Worm (Caenorhabditis elegans) whole organism, young adult: Measurements from ENCODE around the gene T13C5.2.

Experiments
- B0019.2 ChIP-seq: fragments of 200-800 bp; sonication (Bioruptor generic); conservative IDR thresholded peaks from 2 replicates; pipeline ENCODE4 v1.3.6; 2022; ENCODE audit warnings: missing genetic modification reagents, missing genetic modification characterization, missing compliant biosample characterization
- F22D6.2 ChIP-seq: sonication (generic microtip); optimal IDR thresholded peaks from 2 replicates; lab custom pipeline; 2016; ENCODE audit warnings: mild to moderate bottlenecking, missing genetic modification characterization, missing compliant biosample characterization
- F23B12.7 ChIP-seq: sonication (generic microtip); optimal IDR thresholded peaks from 2 replicates; lab custom pipeline; 2017; ENCODE audit warnings: missing genetic modification characterization, mild to moderate bottlenecking, missing compliant biosample characterization, antibody characterized with exemption, moderate library complexity; ENCODE audit not compliant: insufficient read depth
- F33H1.4 ChIP-seq: fragments of 200-800 bp; sonication (Bioruptor generic); IDR thresholded peaks from 2 replicates; pipeline ENCODE4 v1.3.6; 2022; ENCODE audit warnings: missing genetic modification reagents, missing genetic modification characterization, missing compliant biosample characterization
- F39B2.1 ChIP-seq: fragments of 200-800 bp; sonication (Bioruptor generic); IDR thresholded peaks from 2 replicates; pipeline ENCODE4 v1.3.6; 2022; ENCODE audit warnings: missing genetic modification reagents, missing genetic modification characterization, missing compliant biosample characterization
- F49E8.2 ChIP-seq: sonication (generic microtip); optimal IDR thresholded peaks from 3 replicates; lab custom pipeline; 2017; ENCODE audit warnings: missing genetic modification characterization, mild to moderate bottlenecking, missing compliant biosample characterization, antibody characterized with exemption, moderate library complexity; ENCODE audit not compliant: insufficient read depth
- ama-1 ChIP-seq, 3 experiments: fragments of 150-350 bp in 1 of 3; sonication (generic microtip) in 2 of 3; optimal IDR thresholded peaks; 2 replicates each; lab custom pipeline; 2014 to 2018; ENCODE audit warnings: missing biosample characterization in 2 of 3, missing genetic modification characterization in 2 of 3, missing genetic modification reagents in 2 of 3
- aptf-3 ChIP-seq: fragments of 200-800 bp; sonication (Bioruptor generic); IDR thresholded peaks from 2 replicates; pipeline ENCODE4 v1.3.6; 2022; ENCODE audit warnings: missing genetic modification characterization, missing compliant biosample characterization
- attf-5 ChIP-seq: fragments of 200-800 bp; sonication (Bioruptor generic); optimal IDR thresholded peaks from 2 replicates; lab custom pipeline; 2018; ENCODE audit warnings: mild to moderate bottlenecking, missing genetic modification characterization, missing compliant biosample characterization
- cebp-2 ChIP-seq: fragments of 200-800 bp; sonication (Bioruptor generic); IDR thresholded peaks from 2 replicates; pipeline ENCODE4 v1.3.6; 2022; ENCODE audit warnings: missing genetic modification characterization, missing compliant biosample characterization
- ceh-27 ChIP-seq: fragments of 200-800 bp; sonication (Bioruptor generic); optimal IDR thresholded peaks from 2 replicates; lab custom pipeline; 2018; ENCODE audit warnings: mild to moderate bottlenecking, missing genetic modification characterization, moderate library complexity, missing compliant biosample characterization
- ceh-40 ChIP-seq: fragments of 200-800 bp; sonication (Bioruptor generic); IDR thresholded peaks from 2 replicates; pipeline ENCODE4 v1.3.6; 2022; ENCODE audit warnings: missing genetic modification characterization, missing compliant biosample characterization
- efl-1 ChIP-seq: fragments of 150-350 bp; optimal IDR thresholded peaks from 2 replicates; lab custom pipeline; 2014; ENCODE audit warnings: missing biosample characterization, missing genetic modification reagents, missing genetic modification characterization
- ets-4 ChIP-seq: fragments of 200-800 bp; sonication (Bioruptor generic); optimal IDR thresholded peaks from 2 replicates; lab custom pipeline; 2018; ENCODE audit warnings: mild to moderate bottlenecking, missing genetic modification characterization, missing compliant biosample characterization
- him-1 ChIP-seq: sonication (generic microtip); optimal IDR thresholded peaks from 2 replicates; lab custom pipeline; 2016; ENCODE audit warnings: missing genotype, missing genetic modification reagents, missing genetic modification characterization, missing compliant biosample characterization
- lin-35 ChIP-seq, 3 experiments: fragments of 150-350 bp in 2 of 3; sonication (generic microtip) in 1 of 3; optimal IDR thresholded peaks; 2 replicates each; lab custom pipeline; 2014 to 2018; ENCODE audit warnings: missing biosample characterization in 3 of 3, missing genetic modification characterization in 3 of 3, missing genetic modification reagents in 3 of 3
- lin-40 ChIP-seq: sonication (generic microtip); optimal IDR thresholded peaks from 2 replicates; lab custom pipeline; 2016; ENCODE audit warnings: missing genetic modification characterization, mild to moderate bottlenecking, missing compliant biosample characterization, missing genotype, missing genetic modification reagents
- lin-54 ChIP-seq: fragments of 200-800 bp; sonication (Bioruptor generic); optimal IDR thresholded peaks from 2 replicates; lab custom pipeline; 2018; ENCODE audit warnings: mild to moderate bottlenecking, missing genetic modification characterization, missing compliant biosample characterization
- madf-10 ChIP-seq: sonication (generic microtip); optimal IDR thresholded peaks from 2 replicates; lab custom pipeline; 2016; ENCODE audit warnings: mild to moderate bottlenecking, missing genetic modification characterization, missing compliant biosample characterization
- mel-28 ChIP-seq: sonication (generic microtip); optimal IDR thresholded peaks from 2 replicates; lab custom pipeline; 2016; ENCODE audit warnings: borderline replicate concordance, mild to moderate bottlenecking, missing genetic modification characterization, missing compliant biosample characterization
- nfya-1 ChIP-seq: sonication (generic microtip); optimal IDR thresholded peaks from 2 replicates; lab custom pipeline; 2017; ENCODE audit warnings: antibody characterized with exemption, missing compliant biosample characterization, missing genetic modification characterization, borderline replicate concordance; ENCODE audit not compliant: insufficient read depth
- nhr-90 ChIP-seq: sonication (generic microtip); optimal IDR thresholded peaks from 2 replicates; lab custom pipeline; 2016; ENCODE audit warnings: missing genotype, mild to moderate bottlenecking, missing genetic modification characterization, missing compliant biosample characterization
- pha-4 ChIP-seq: fragments of 150-350 bp; sonication (generic microtip); optimal IDR thresholded peaks from 2 replicates; lab custom pipeline; 2014; ENCODE audit warnings: missing biosample characterization, missing genetic modification reagents, missing genetic modification characterization
- rcor-1 ChIP-seq: fragments of 200-800 bp; sonication (Bioruptor generic); IDR thresholded peaks from 2 replicates; pipeline ENCODE4 v1.3.6; 2022; ENCODE audit warnings: missing genetic modification reagents, missing genetic modification characterization, missing compliant biosample characterization
- sdz-38 ChIP-seq: sonication (generic microtip); optimal IDR thresholded peaks from 2 replicates; lab custom pipeline; 2016; ENCODE audit warnings: missing genotype, missing genetic modification characterization, missing compliant biosample characterization
- sea-2 ChIP-seq: fragments of 200-800 bp; sonication (Bioruptor generic); IDR thresholded peaks from 2 replicates; pipeline ENCODE4 v1.3.6; 2022; ENCODE audit warnings: missing genetic modification characterization, missing compliant biosample characterization
- tbp1 ChIP-seq: fragments of 200-800 bp; sonication (Bioruptor generic); optimal IDR thresholded peaks from 2 replicates; lab custom pipeline; 2018; ENCODE audit warnings: mild to moderate bottlenecking, missing genetic modification characterization, missing compliant biosample characterization
- zfh-2 ChIP-seq: fragments of 200-800 bp; sonication (Bioruptor generic); conservative IDR thresholded peaks from 2 replicates; pipeline ENCODE4 v1.3.6; 2022; ENCODE audit warnings: missing genetic modification reagents, missing genetic modification characterization, missing compliant biosample characterization
- ztf-26 ChIP-seq: sonication (generic microtip); optimal IDR thresholded peaks from 2 replicates; lab custom pipeline; 2017; ENCODE audit warnings: missing genetic modification characterization, missing compliant biosample characterization
- ztf-28 ChIP-seq: fragments of 200-800 bp; sonication (Bioruptor generic); IDR thresholded peaks from 2 replicates; pipeline ENCODE4 v1.3.6; 2022; ENCODE audit warnings: missing genetic modification reagents, missing genetic modification characterization, missing compliant biosample characterization
- ztf-3 ChIP-seq: fragments of 200-800 bp; sonication (Bioruptor generic); optimal IDR thresholded peaks from 2 replicates; lab custom pipeline; 2018; ENCODE audit warnings: mild to moderate bottlenecking, missing genetic modification characterization, missing compliant biosample characterization

The T13C5.2 gene

DNA sequence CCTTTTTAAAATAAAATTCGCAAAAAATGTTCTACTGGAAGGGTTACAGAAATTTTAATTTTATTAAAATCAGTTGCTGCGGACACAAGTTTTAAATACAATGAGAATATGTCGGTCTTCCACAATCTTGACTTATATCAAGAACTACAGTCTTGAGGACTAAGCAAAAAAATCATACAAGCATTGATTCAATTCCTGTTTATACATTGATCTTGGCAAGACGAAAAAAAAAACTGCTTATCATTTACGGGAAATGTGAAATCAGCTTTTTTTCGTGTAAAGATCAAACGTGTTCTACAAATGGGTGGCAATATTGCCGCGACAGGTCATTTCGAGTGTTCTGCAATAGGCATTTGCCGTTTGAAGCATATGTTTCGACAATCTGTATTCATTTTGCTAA lies at the start of gene T13C5.2:
TSS of gene T13C5.2 (plus strand) at position 301 of the 400 bp plus-strand sequence.
- no peak for TF ChIP-seq F23B12.7 (tag; lab: Kevin White, UChicago)
- TF ChIP-seq cebp-2 (GFP tag; lab: Robert Waterston, UW) = no peak
- TF ChIP-seq mel-28 (tag; lab: Kevin White, UChicago) = no peak
- TF ChIP-seq him-1 = no peak
- TF ChIP-seq sdz-38 = no peak

ce11 chrX:6138243-6138642 lies 46.6 kb upstream of the T13C5.2 start, which contains the start of gene Y72A10A.1:
TSS of gene Y72A10A.1 (minus strand) at chrX:6138343.
- TF ChIP-seq sdz-38 (no peak), F39B2.1 (no peak), F49E8.2 (tag; lab: Kevin White, UChicago) (no peak), sea-2 (GFP tag; lab: Robert Waterston, UW) (no peak), nfya-1 (tag; lab: Kevin White, UChicago) (no peak), ztf-3 (GFP tag; lab: Kevin White, UChicago) (no peak)

DNA sequence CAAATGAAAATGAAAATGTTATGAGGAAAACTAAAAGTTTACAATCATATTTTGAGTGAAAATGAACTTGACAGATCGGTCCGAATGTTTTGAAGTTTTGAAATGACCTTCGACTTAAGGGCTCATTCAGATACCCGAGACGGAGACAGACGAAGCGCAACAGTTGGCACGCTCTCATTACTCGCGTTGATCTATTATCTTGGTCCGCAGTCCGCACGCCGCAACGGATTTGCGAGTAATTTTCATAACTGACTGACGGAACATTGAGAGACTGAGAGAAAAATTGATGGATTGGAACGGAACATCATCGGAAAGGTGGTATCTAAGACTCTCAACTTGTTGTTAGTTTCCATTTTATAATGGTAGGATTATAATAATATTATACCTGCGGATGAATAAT lies 38.9 kb upstream of the T13C5.2 start:
- TF ChIP-seq lin-54 (no peak), F23B12.7 (tag; lab: Kevin White, UChicago) (no peak), madf-10 (tag; lab: Kevin White, UChicago) (no peak), him-1 (no peak), ztf-26 (no peak), ceh-27 (GFP tag; lab: Kevin White, UChicago) (no peak), aptf-3 (GFP tag; lab: Robert Waterston, UW) (no peak), attf-5 (GFP tag; lab: Kevin White, UChicago) (no peak), B0019.2 (GFP tag; lab: Robert Waterston, UW) (no peak), efl-1 (GFP tag; lab: Kevin White, UChicago) (no peak), rcor-1 (GFP tag; lab: Robert Waterston, UW) (no peak), sea-2 (GFP tag; lab: Robert Waterston, UW) (no peak), nhr-90 (tag; lab: Kevin White, UChicago) (no peak)
- TF ChIP-seq, all 124 proteins: peak for 0

ce11 chrX:6150449-6150848 lies 34.4 kb upstream of the T13C5.2 start, which contains the start of gene tag-275:
TSS of gene tag-275 (minus strand) at chrX:6150549.
- TF ChIP-seq F22D6.2 (tag; lab: Kevin White, UChicago) (no peak), ets-4 (GFP tag; lab: Kevin White, UChicago) (no peak), lin-40 (no peak), ztf-28 (no peak), ceh-40 (GFP tag; lab: Robert Waterston, UW) (no peak), pha-4 (tag; lab: Kevin White, UChicago) (no peak), tbp1 (GFP tag; lab: Kevin White, UChicago) (no peak), F33H1.4 (GFP tag; lab: Robert Waterston, UW) (no peak), lin-35 (GFP tag; optimal IDR thresholded peaks at IDR 0.05; lab: Kevin White, UChicago) (no peak), nhr-90 (tag; lab: Kevin White, UChicago) (no peak), ama-1 (optimal IDR thresholded peaks at IDR 0.05; lab: Kevin White, UChicago) (no peak), ama-1 (GFP tag; optimal IDR thresholded peaks at IDR 0.05; lab: Kevin White, UChicago) (no peak)

ce11 chrX:6150949-6151519 lies 33.8 kb upstream of the T13C5.2 start:
- TF ChIP-seq zfh-2 = peak; percentile 28
- TF ChIP-seq madf-10 (tag; lab: Kevin White, UChicago) = no peak
